Worm (Caenorhabditis elegans) whole organism, L4 larva: ENCODE measurements around the gene T28A11.4.
A peak's percentile ranks its signal among the peaks of the same experiment; 100 is the strongest.

Source experiments
- D1046.2 ChIP-seq: fragments of 200-800 bp; sonication (Bioruptor generic); IDR thresholded peaks from 2 replicates; pipeline ENCODE4 v1.3.6; 2022; ENCODE audit warnings: missing genetic modification characterization, missing compliant biosample characterization
- F10B5.3 ChIP-seq: sonication (generic microtip); optimal IDR thresholded peaks from 2 replicates; lab custom pipeline; 2016; ENCODE audit warnings: mild to moderate bottlenecking, missing genetic modification characterization, missing compliant biosample characterization
- F44E2.7 ChIP-seq: fragments of 200-800 bp; sonication (Bioruptor generic); IDR thresholded peaks from 2 replicates; pipeline ENCODE4 v2.1.2; 2022; ENCODE audit warnings: missing genetic modification characterization, missing compliant biosample characterization
- Y48G9A.11 ChIP-seq: fragments of 200-800 bp; sonication (Bioruptor generic); IDR thresholded peaks from 2 replicates; pipeline ENCODE4 v1.3.6; 2022; ENCODE audit warnings: missing genetic modification reagents, missing genetic modification characterization, missing compliant biosample characterization
- ZK546.5 ChIP-seq, 2 experiments: sonication (generic microtip); optimal IDR thresholded peaks; 2 replicates each; lab custom pipeline; 2017; ENCODE audit warnings: missing biosample characterization in 2 of 2, missing genetic modification characterization in 2 of 2
- ama-1 ChIP-seq: fragments of 150-350 bp; optimal IDR thresholded peaks from 2 replicates; lab custom pipeline; 2014; ENCODE audit warnings: inconsistent platforms, mixed read lengths
- attf-4 ChIP-seq: sonication (generic microtip); optimal IDR thresholded peaks from 3 replicates; lab custom pipeline; 2017; ENCODE audit warnings: missing biosample characterization, missing genetic modification characterization
- ceh-62 ChIP-seq: sonication (generic microtip); optimal IDR thresholded peaks from 2 replicates; lab custom pipeline; 2017; ENCODE audit warnings: missing biosample characterization, missing genetic modification characterization
- ceh-82 ChIP-seq: sonication (generic microtip); optimal IDR thresholded peaks from 2 replicates; lab custom pipeline; 2017; ENCODE audit warnings: missing biosample characterization, missing genetic modification characterization
- cey-2 ChIP-seq: sonication (generic microtip); optimal IDR thresholded peaks from 3 replicates; lab custom pipeline; 2017; ENCODE audit warnings: missing genetic modification characterization, mild to moderate bottlenecking, missing compliant biosample characterization, antibody characterized with exemption, borderline replicate concordance; ENCODE audit not compliant: insufficient read depth
- daf-12 ChIP-seq: fragments of 150-350 bp; optimal IDR thresholded peaks from 2 replicates; lab custom pipeline; 2014; ENCODE audit warnings: missing biosample characterization, missing genetic modification reagents, missing genetic modification characterization
- daf-19 ChIP-seq: fragments of 200-800 bp; sonication (Bioruptor generic); conservative IDR thresholded peaks from 2 replicates; pipeline ENCODE4 v1.3.6; 2022; ENCODE audit warnings: missing genetic modification characterization, missing compliant biosample characterization
- daf-8 ChIP-seq: fragments of 200-800 bp; sonication (Bioruptor generic); IDR thresholded peaks from 2 replicates; pipeline ENCODE4 v1.3.6; 2022; ENCODE audit warnings: missing genetic modification characterization, missing compliant biosample characterization
- dmd-8 ChIP-seq: fragments of 200-800 bp; sonication (Bioruptor generic); IDR thresholded peaks from 2 replicates; pipeline ENCODE4 v1.3.6; 2022; ENCODE audit warnings: missing genetic modification characterization, missing compliant biosample characterization
- dmd-9 ChIP-seq: fragments of 200-800 bp; sonication (Bioruptor generic); IDR thresholded peaks from 2 replicates; pipeline ENCODE4 v1.3.6; 2022; ENCODE audit warnings: missing genetic modification reagents, missing genetic modification characterization, missing compliant biosample characterization
- dpl-1 ChIP-seq: fragments of 150-350 bp; optimal IDR thresholded peaks from 2 replicates; lab custom pipeline; 2014; ENCODE audit warnings: missing biosample characterization, missing genetic modification reagents, missing genetic modification characterization
- duxl-1 ChIP-seq: sonication (generic microtip); optimal IDR thresholded peaks from 2 replicates; lab custom pipeline; 2016; ENCODE audit warnings: mild to moderate bottlenecking, missing genetic modification characterization, moderate library complexity, missing compliant biosample characterization; ENCODE audit not compliant: poor library complexity
- fkh-10 ChIP-seq: fragments of 150-350 bp; optimal IDR thresholded peaks from 2 replicates; lab custom pipeline; 2014; ENCODE audit warnings: missing biosample characterization, missing genetic modification reagents, missing genetic modification characterization
- lin-15B ChIP-seq: fragments of 150-350 bp; sonication (generic microtip); optimal IDR thresholded peaks from 3 replicates; lab custom pipeline; 2014; ENCODE audit warnings: missing biosample characterization, missing genetic modification characterization
- lin-38 ChIP-seq: fragments of 200-800 bp; sonication (Bioruptor generic); IDR thresholded peaks from 2 replicates; pipeline ENCODE4 v1.3.6; 2022; ENCODE audit warnings: missing genetic modification reagents, missing genetic modification characterization, missing compliant biosample characterization
- lir-3 ChIP-seq: sonication (generic microtip); optimal IDR thresholded peaks from 2 replicates; lab custom pipeline; 2016; ENCODE audit warnings: mild to moderate bottlenecking, missing genetic modification characterization, missing compliant biosample characterization
- nhr-102 ChIP-seq: sonication (generic microtip); optimal IDR thresholded peaks from 2 replicates; lab custom pipeline; 2016; ENCODE audit warnings: mild to moderate bottlenecking, missing genetic modification characterization, moderate library complexity, missing compliant biosample characterization
- nhr-77 ChIP-seq: fragments of 150-350 bp; optimal IDR thresholded peaks from 2 replicates; lab custom pipeline; 2014; ENCODE audit warnings: missing biosample characterization, missing genetic modification characterization
- set-16 ChIP-seq: fragments of 200-800 bp; sonication (Bioruptor generic); IDR thresholded peaks from 2 replicates; pipeline ENCODE4 v1.3.6; 2022; ENCODE audit warnings: missing genetic modification reagents, missing genetic modification characterization, missing compliant biosample characterization
- skn-1 ChIP-seq: fragments of 150-350 bp; optimal IDR thresholded peaks from 2 replicates; lab custom pipeline; 2014; ENCODE audit warnings: missing biosample characterization, missing genetic modification characterization
- tag-97 ChIP-seq: fragments of 200-800 bp; sonication (Bioruptor generic); IDR thresholded peaks from 2 replicates; pipeline ENCODE4 v1.3.6; 2022; ENCODE audit warnings: missing genetic modification characterization, missing compliant biosample characterization
- unc-130 ChIP-seq: sonication (generic microtip); optimal IDR thresholded peaks from 2 replicates; lab custom pipeline; 2016; ENCODE audit warnings: missing genetic modification reagents, missing genetic modification characterization, missing compliant biosample characterization
- unc-62 ChIP-seq, 3 experiments: fragments of 150-350 bp in 1 of 3; sonication (generic microtip); optimal IDR thresholded peaks in 2 of 3; peaks in 1 of 3; 1 replicate in 1 of 3; 2 replicates in 2 of 3; lab custom pipeline; 2014 to 2017; ENCODE audit warnings: missing biosample characterization in 3 of 3, missing genetic modification characterization in 3 of 3, missing genetic modification reagents in 3 of 3, missing genotype in 1 of 3
- zip-11 ChIP-seq: fragments of 200-800 bp; sonication (Bioruptor generic); IDR thresholded peaks from 2 replicates; pipeline ENCODE4 v1.3.6; 2022; ENCODE audit warnings: missing genetic modification characterization, missing compliant biosample characterization
- ztf-7 ChIP-seq: fragments of 150-350 bp; optimal IDR thresholded peaks from 2 replicates; lab custom pipeline; 2014; ENCODE audit warnings: missing biosample characterization, missing genetic modification characterization

The T28A11.4 gene

DNA sequence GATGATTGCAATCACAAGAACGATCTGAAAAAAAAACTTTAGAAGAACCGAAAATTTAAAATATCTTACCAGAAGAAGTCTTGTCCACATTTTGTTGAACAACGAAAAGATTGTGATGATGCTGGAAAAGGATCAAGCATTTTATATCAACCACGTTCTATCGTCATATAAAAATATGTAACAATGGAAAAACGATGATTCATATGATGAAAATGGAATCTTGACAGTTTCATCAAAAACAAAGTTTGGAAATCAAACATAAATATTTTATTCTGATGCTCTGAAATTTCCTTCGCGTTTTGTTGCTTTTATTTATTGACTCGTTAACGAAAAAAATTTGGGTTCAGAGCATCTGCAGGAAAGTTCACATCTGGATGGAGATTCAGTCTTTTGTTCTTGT, 37.2 kb upstream of the T28A11.4 start, which contains the start of the genes K08D9.9 and str-16:
Gene K08D9.9, minus strand, starts transcription at position 101 of the 400 bp plus-strand sequence.
Gene str-16, plus strand, starts transcription at position 266 of the 400 bp plus-strand sequence.
- no peak for TF ChIP-seq tag-97 (GFP tag; lab: Robert Waterston, UW)
- TF ChIP-seq lin-15B, result no peak
- TF ChIP-seq duxl-1 (tag; lab: Kevin White, UChicago), result no peak
- no peak for TF ChIP-seq skn-1 (tag; lab: Kevin White, UChicago)
- no peak for TF ChIP-seq ceh-82 (tag; lab: Kevin White, UChicago)
- TF ChIP-seq nhr-102, result no peak
- TF ChIP-seq dmd-8, result no peak
- no peak for TF ChIP-seq lir-3
- TF ChIP-seq, all 104 proteins: peak for 0

DNA sequence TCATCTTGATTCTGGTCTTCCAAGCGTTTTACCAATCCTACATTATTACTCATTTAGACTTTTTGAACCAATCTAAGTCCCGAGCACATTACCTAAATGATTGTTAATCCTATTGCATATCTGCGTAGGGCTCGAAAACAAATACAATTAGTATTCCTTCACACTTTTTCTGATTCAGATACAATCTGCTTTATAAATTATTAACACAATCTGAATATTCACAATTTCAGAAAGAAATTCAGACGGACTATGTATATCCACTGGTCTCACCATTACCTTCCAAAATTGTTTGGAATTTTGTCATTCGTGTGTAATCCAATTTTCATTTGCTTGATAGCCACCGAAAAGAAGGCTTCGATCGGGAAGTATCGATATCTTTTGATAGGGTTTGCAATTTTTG, 32.7 kb upstream of the T28A11.4 start, which contains the start of gene srj-11:
Gene srj-11, plus strand, starts transcription at position 250 of the 400 bp plus-strand sequence.
- TF ChIP-seq cey-2 (tag; lab: Kevin White, UChicago) (no peak), ceh-62 (no peak), F10B5.3 (tag; lab: Kevin White, UChicago) (no peak), unc-62 (GFP tag; optimal IDR thresholded peaks at IDR 0.05 in 1 of 2; lab: Kevin White, UChicago) (peak in 1 of 2 experiments; percentile 95), unc-62 (tag; optimal IDR thresholded peaks at IDR 0.05; lab: Kevin White, UChicago) (no peak), fkh-10 (GFP tag; lab: Kevin White, UChicago) (no peak), D1046.2 (no peak)

DNA sequence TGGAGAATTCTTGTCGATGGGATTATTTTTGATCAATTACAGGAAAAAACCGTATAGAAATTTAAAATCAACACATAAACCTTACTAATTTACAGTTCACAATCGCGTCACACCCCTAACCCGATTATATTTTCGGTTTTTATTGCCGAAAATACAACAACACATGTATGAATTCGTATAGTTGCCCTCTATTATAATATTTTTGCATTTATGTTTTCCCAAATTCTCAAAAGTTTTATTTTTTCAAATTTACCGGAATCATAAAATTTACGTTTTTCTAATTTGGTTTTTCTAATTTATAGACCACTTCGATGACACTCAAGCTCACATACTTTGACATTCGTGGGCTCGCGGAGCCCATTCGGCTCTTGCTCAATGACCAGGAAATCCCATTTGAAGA, 30.9 kb upstream of the T28A11.4 start, which contains the start of gene gst-23:
Gene gst-23, plus strand, starts transcription at position 301 of the 400 bp plus-strand sequence.
- TF ChIP-seq lir-3, result no peak
- no peak for TF ChIP-seq daf-8 (GFP tag; lab: Robert Waterston, UW)
- TF ChIP-seq dmd-9, result no peak
- no peak for TF ChIP-seq Y48G9A.11 (GFP tag; lab: Robert Waterston, UW)
- TF ChIP-seq zip-11 (GFP tag; lab: Robert Waterston, UW), result no peak
- no peak for TF ChIP-seq daf-19
- no peak for TF ChIP-seq set-16 (GFP tag; lab: Robert Waterston, UW)
- no peak for TF ChIP-seq lin-38
- TF ChIP-seq attf-4 (tag; lab: Kevin White, UChicago), result no peak
- TF ChIP-seq unc-130 (GFP tag; lab: Kevin White, UChicago), result no peak
- no peak for TF ChIP-seq ama-1 (lab: Kevin White, UChicago)
- TF ChIP-seq, all 104 proteins: peak for 0

DNA sequence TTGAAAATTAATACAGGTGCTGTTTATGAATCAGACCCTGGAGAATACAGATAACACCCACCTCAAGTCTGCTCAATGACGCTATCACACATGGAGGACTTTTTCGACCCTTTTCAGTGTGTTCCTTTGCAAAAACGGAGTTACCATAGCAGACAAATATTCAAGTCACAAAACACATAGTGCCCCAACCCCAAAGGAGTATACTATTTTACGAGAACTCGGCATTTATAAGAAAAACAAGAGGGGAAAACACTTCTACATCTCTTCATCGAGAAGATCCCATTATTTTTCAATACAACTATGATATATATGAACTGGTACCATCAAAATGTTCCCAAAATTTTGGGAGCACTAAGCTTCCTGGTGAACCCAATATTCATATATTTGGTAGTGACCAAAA, 29.1 kb upstream of the T28A11.4 start, which contains the start of gene srj-7:
Gene srj-7, plus strand, starts transcription at position 301 of the 400 bp plus-strand sequence.
- TF ChIP-seq unc-62 (GFP tag; optimal IDR thresholded peaks at IDR 0.05 in 1 of 2; lab: Kevin White, UChicago) (peak in 1 of 2 experiments; percentile 39), unc-62 (tag; optimal IDR thresholded peaks at IDR 0.05; lab: Kevin White, UChicago) (no peak), F44E2.7 (no peak), daf-12 (tag; lab: Kevin White, UChicago) (no peak)

DNA sequence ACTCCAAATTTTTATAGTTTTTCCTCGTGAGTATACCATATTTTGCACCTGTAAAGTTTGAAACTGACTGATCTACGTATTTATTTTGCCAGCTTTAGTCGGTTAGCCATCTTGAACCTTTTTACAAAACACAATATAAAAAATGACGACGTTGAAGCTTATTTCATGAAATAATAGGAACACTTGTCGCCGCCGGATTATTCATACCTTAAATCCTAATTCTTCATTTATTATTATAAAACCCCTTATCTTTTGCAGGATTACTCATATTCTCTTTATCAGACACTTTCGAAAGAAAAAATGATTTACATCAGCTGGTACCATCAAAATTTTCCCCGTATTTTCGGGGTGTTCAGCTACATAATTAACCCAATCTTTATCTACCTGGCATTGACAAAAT, 26.3 kb upstream of the T28A11.4 start, which contains the start of gene srj-8:
Gene srj-8, plus strand, starts transcription at position 301 of the 400 bp plus-strand sequence.
- no peak for TF ChIP-seq nhr-77 (tag; lab: Kevin White, UChicago)
- TF ChIP-seq, all 104 proteins: peak for 0

DNA sequence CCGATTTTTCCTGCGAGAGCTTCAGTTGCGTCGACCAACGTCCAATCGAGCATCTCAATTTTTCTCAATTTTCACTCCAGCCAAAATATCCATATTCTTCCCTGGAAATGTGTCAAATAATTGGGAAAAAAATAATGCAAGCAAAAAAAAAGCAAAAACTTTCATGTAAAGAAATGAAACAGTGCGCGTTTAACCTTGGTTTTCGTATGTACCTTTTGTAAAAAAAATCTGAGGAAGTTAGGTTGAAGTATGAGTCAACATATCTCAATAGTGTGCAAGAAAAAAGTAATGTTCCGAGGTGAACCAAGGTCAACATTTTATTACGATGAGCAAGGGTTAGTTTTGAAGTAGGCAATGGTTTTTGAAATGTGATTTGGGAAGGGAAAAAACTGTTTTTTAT, 23.7 kb upstream of the T28A11.4 start, which contains the start of gene T28A11.13:
Gene T28A11.13, minus strand, starts transcription at position 101 of the 400 bp plus-strand sequence.
- TF ChIP-seq dpl-1 (GFP tag; lab: Kevin White, UChicago) (no peak), ZK546.5 (tag; optimal IDR thresholded peaks at IDR 0.05; lab: Kevin White, UChicago) (no peak), ztf-7 (tag; lab: Kevin White, UChicago) (no peak)
